Fruit fly (Drosophila melanogaster) whole organism, embryonic: ENCODE results near the gene CG13067.
A peak's percentile ranks its signal among the peaks of the same experiment; 100 is the strongest.

Source experiments
- Blimp-1 ChIP-seq: fragments of 200-800 bp; sonication (Bioruptor generic); optimal IDR thresholded peaks from 3 replicates; lab custom pipeline; 2018; ENCODE audit warnings: missing biosample characterization, missing genetic modification characterization, mild to moderate bottlenecking, moderate library complexity, missing genetic modification reagents
- CG10267 ChIP-seq: fragments of 200-800 bp; sonication (Bioruptor generic); optimal IDR thresholded peaks from 2 replicates; lab custom pipeline; 2018; ENCODE audit warnings: missing biosample characterization, mild to moderate bottlenecking, missing genetic modification characterization, moderate library complexity
- CG11560 ChIP-seq: fragments of 200-800 bp; sonication (Bioruptor generic); IDR thresholded peaks from 3 replicates; pipeline ENCODE4 v1.3.6; 2022; ENCODE audit warnings: missing biosample characterization, missing genetic modification characterization
- CG11695 ChIP-seq: fragments of 200-800 bp; sonication (Bioruptor generic); IDR thresholded peaks from 3 replicates; pipeline ENCODE4 v1.3.6; 2022; ENCODE audit warnings: missing biosample characterization, missing genetic modification characterization
- CG11696 ChIP-seq: fragments of 200-800 bp; sonication (Bioruptor generic); IDR thresholded peaks from 2 replicates; pipeline ENCODE4 v1.3.6; 2022; ENCODE audit warnings: missing biosample characterization, missing genetic modification characterization
- CG12659 ChIP-seq: fragments of 200-800 bp; sonication (Bioruptor generic); optimal IDR thresholded peaks from 3 replicates; lab custom pipeline; 2017; ENCODE audit warnings: mild to moderate bottlenecking, missing biosample characterization, missing genetic modification reagents, missing genetic modification characterization
- CG13424 ChIP-seq: fragments of 200-800 bp; sonication (Bioruptor generic); optimal IDR thresholded peaks from 2 replicates; lab custom pipeline; 2019; ENCODE audit warnings: missing biosample characterization, mild to moderate bottlenecking, missing genetic modification characterization, moderate library complexity
- CG13624 ChIP-seq: fragments of 200-800 bp; sonication (Bioruptor generic); optimal IDR thresholded peaks from 2 replicates; lab custom pipeline; 2016; ENCODE audit warnings: missing biosample characterization, missing genetic modification characterization
- CG14667 ChIP-seq: fragments of 200-800 bp; sonication (Bioruptor generic); IDR thresholded peaks from 2 replicates; pipeline ENCODE4 v1.3.6; 2022; ENCODE audit warnings: missing biosample characterization, missing genetic modification characterization
- CG15269 ChIP-seq: fragments of 200-800 bp; sonication (Bioruptor generic); optimal IDR thresholded peaks from 2 replicates; lab custom pipeline; 2018; ENCODE audit warnings: missing biosample characterization, mild to moderate bottlenecking, missing genetic modification characterization, moderate library complexity
- CG1602 ChIP-seq: fragments of 200-800 bp; sonication (Bioruptor generic); optimal IDR thresholded peaks from 3 replicates; lab custom pipeline; 2016; ENCODE audit warnings: missing biosample characterization, missing genetic modification characterization
- CG18011 ChIP-seq: fragments of 200-800 bp; sonication (Bioruptor generic); optimal IDR thresholded peaks from 2 replicates; lab custom pipeline; 2017; ENCODE audit warnings: missing biosample characterization, missing genetic modification characterization, mild to moderate bottlenecking, moderate library complexity, missing genotype
- CG18764 ChIP-seq: fragments of 200-800 bp; sonication (Bioruptor generic); optimal IDR thresholded peaks from 3 replicates; lab custom pipeline; 2016; ENCODE audit warnings: missing biosample characterization, missing genetic modification characterization
- CG2116 ChIP-seq: fragments of 200-800 bp; sonication (Bioruptor generic); optimal IDR thresholded peaks from 3 replicates; lab custom pipeline; 2018; ENCODE audit warnings: missing biosample characterization, mild to moderate bottlenecking, missing genetic modification characterization
- CG31365 ChIP-seq: fragments of 200-800 bp; sonication (Bioruptor generic); optimal IDR thresholded peaks from 2 replicates; lab custom pipeline; 2018; ENCODE audit warnings: missing biosample characterization, mild to moderate bottlenecking, missing genetic modification characterization
- CG32532 ChIP-seq: fragments of 200-800 bp; sonication (Bioruptor generic); IDR thresholded peaks from 2 replicates; pipeline ENCODE4 v1.3.6; 2022; ENCODE audit warnings: missing biosample characterization, missing genetic modification characterization
- CG33213 ChIP-seq: fragments of 200-800 bp; sonication (Bioruptor generic); optimal IDR thresholded peaks from 3 replicates; lab custom pipeline; 2016; ENCODE audit warnings: missing biosample characterization, missing genetic modification characterization
- CG34422 ChIP-seq: fragments of 200-800 bp; sonication (Bioruptor generic); IDR thresholded peaks from 3 replicates; pipeline ENCODE4 v1.3.6; 2022; ENCODE audit warnings: missing biosample characterization, missing genetic modification characterization
- CG7786 ChIP-seq: fragments of 200-800 bp; sonication (Bioruptor generic); optimal IDR thresholded peaks from 2 replicates; lab custom pipeline; 2016; ENCODE audit warnings: missing biosample characterization, missing genetic modification characterization
- CG8281 ChIP-seq: fragments of 200-800 bp; sonication (Bioruptor generic); optimal IDR thresholded peaks from 2 replicates; lab custom pipeline; 2018; ENCODE audit warnings: missing biosample characterization, mild to moderate bottlenecking, missing genetic modification characterization, moderate library complexity
- CG9932 ChIP-seq: fragments of 200-800 bp; sonication (Bioruptor generic); IDR thresholded peaks from 2 replicates; pipeline ENCODE4 v1.3.6; 2022; ENCODE audit warnings: missing biosample characterization, missing genetic modification characterization
- Dbx ChIP-seq: fragments of 200-800 bp; sonication (Bioruptor generic); IDR thresholded peaks from 3 replicates; pipeline ENCODE4 v1.3.6; 2022; ENCODE audit warnings: missing biosample characterization, missing genetic modification characterization
- Dll ChIP-seq: fragments of 200-800 bp; sonication (Bioruptor generic); IDR thresholded peaks from 4 replicates; pipeline ENCODE4 v1.3.6; 2022; ENCODE audit warnings: missing biosample characterization, missing genetic modification characterization; ENCODE audit not compliant: partially characterized antibody
- HHEX ChIP-seq: fragments of 200-800 bp; sonication (Bioruptor generic); optimal IDR thresholded peaks from 3 replicates; lab custom pipeline; 2017; ENCODE audit warnings: missing biosample characterization, mild to moderate bottlenecking, missing genetic modification characterization, missing genetic modification reagents
- Hr3 ChIP-seq: fragments of 200-800 bp; sonication (Bioruptor generic); optimal IDR thresholded peaks from 3 replicates; lab custom pipeline; 2016; ENCODE audit warnings: missing biosample characterization, missing genetic modification characterization
- Lhr ChIP-seq: fragments of 200-800 bp; sonication (Bioruptor generic); optimal IDR thresholded peaks from 3 replicates; lab custom pipeline; 2017; ENCODE audit warnings: mild to moderate bottlenecking, missing biosample characterization, missing genetic modification reagents, missing genetic modification characterization
- Meics ChIP-seq: fragments of 200-800 bp; sonication (Bioruptor generic); optimal IDR thresholded peaks from 2 replicates; lab custom pipeline; 2017; ENCODE audit warnings: missing biosample characterization, mild to moderate bottlenecking, missing genetic modification characterization
- NfI ChIP-seq: fragments of 200-800 bp; sonication (Bioruptor generic); optimal IDR thresholded peaks from 3 replicates; lab custom pipeline; 2018; ENCODE audit warnings: missing biosample characterization, mild to moderate bottlenecking, missing genetic modification characterization, moderate library complexity
- Oli ChIP-seq: fragments of 200-800 bp; sonication (Bioruptor generic); optimal IDR thresholded peaks from 2 replicates; lab custom pipeline; 2018; ENCODE audit warnings: missing biosample characterization, mild to moderate bottlenecking, missing genetic modification characterization, moderate library complexity
- bbx ChIP-seq: fragments of 200-800 bp; sonication (Bioruptor generic); IDR thresholded peaks from 2 replicates; pipeline ENCODE4 v1.3.6; 2022; ENCODE audit warnings: missing biosample characterization, missing genetic modification characterization; ENCODE audit not compliant: partially characterized antibody
- chif ChIP-seq, 2 experiments: fragments of 200-800 bp; sonication (Bioruptor generic); optimal IDR thresholded peaks; 3 replicates each; lab custom pipeline; 2016; ENCODE audit warnings: missing biosample characterization in 2 of 2, missing genetic modification characterization in 2 of 2
- crc ChIP-seq: fragments of 200-800 bp; sonication (Bioruptor generic); optimal IDR thresholded peaks from 2 replicates; lab custom pipeline; 2016; ENCODE audit warnings: missing biosample characterization, missing genetic modification characterization
- danr ChIP-seq: fragments of 200-800 bp; sonication (Bioruptor generic); IDR thresholded peaks from 2 replicates; pipeline ENCODE4 v1.3.6; 2022; ENCODE audit warnings: missing biosample characterization, missing genetic modification characterization
- fru ChIP-seq: fragments of >200 bp; optimal IDR thresholded peaks from 2 replicates; lab custom pipeline; 2017
- gem ChIP-seq: fragments of 200-800 bp; sonication (Bioruptor generic); optimal IDR thresholded peaks from 2 replicates; lab custom pipeline; 2019; ENCODE audit warnings: missing biosample characterization, mild to moderate bottlenecking, missing genetic modification characterization, moderate library complexity
- hkb ChIP-seq, 2 experiments: fragments of 200-800 bp in 1 of 2; fragments of >200 bp in 1 of 2; sonication (Bioruptor generic) in 1 of 2; IDR thresholded peaks in 1 of 2; optimal IDR thresholded peaks in 1 of 2; 2 replicates each; pipeline versions ENCODE4 v1.3.6 to Lab custom; 2017 to 2022; ENCODE audit warnings: missing biosample characterization in 1 of 2, missing genetic modification characterization in 1 of 2
- lbe ChIP-seq: fragments of 200-800 bp; sonication (Bioruptor generic); optimal IDR thresholded peaks from 2 replicates; lab custom pipeline; 2016; ENCODE audit warnings: missing biosample characterization, mild to moderate bottlenecking, missing genetic modification characterization
- mld ChIP-seq: fragments of 200-800 bp; sonication (Bioruptor generic); IDR thresholded peaks from 3 replicates; pipeline ENCODE4 v1.3.6; 2022; ENCODE audit warnings: missing biosample characterization, missing genetic modification characterization; ENCODE audit not compliant: partially characterized antibody
- onecut ChIP-seq: fragments of 200-800 bp; sonication (Bioruptor generic); IDR thresholded peaks from 2 replicates; pipeline ENCODE4 v1.3.6; 2022; ENCODE audit warnings: missing biosample characterization, missing genetic modification characterization
- pb ChIP-seq: fragments of 200-800 bp; sonication (Bioruptor generic); optimal IDR thresholded peaks from 3 replicates; lab custom pipeline; 2016; ENCODE audit warnings: missing biosample characterization, missing genetic modification characterization
- phol ChIP-seq: fragments of 200-800 bp; sonication (Bioruptor generic); optimal IDR thresholded peaks from 3 replicates; lab custom pipeline; 2018; ENCODE audit warnings: missing biosample characterization, mild to moderate bottlenecking, missing genetic modification characterization, moderate library complexity
- repo ChIP-seq: fragments of 200-800 bp; sonication (Bioruptor generic); optimal IDR thresholded peaks from 2 replicates; lab custom pipeline; 2016; ENCODE audit warnings: missing biosample characterization, missing genetic modification characterization
- ro ChIP-seq: fragments of 200-800 bp; sonication (Bioruptor generic); IDR thresholded peaks from 2 replicates; pipeline ENCODE4 v1.3.6; 2022; ENCODE audit warnings: missing biosample characterization, missing genetic modification characterization
- slbo ChIP-seq: fragments of 200-800 bp; sonication (Bioruptor generic); IDR thresholded peaks from 2 replicates; pipeline ENCODE4 v1.3.6; 2022; ENCODE audit warnings: missing biosample characterization, missing genetic modification characterization
- slou ChIP-seq: fragments of 200-800 bp; sonication (Bioruptor generic); optimal IDR thresholded peaks from 3 replicates; lab custom pipeline; 2016; ENCODE audit warnings: missing biosample characterization, missing genetic modification characterization
- stwl ChIP-seq: fragments of 200-800 bp; sonication (Bioruptor generic); optimal IDR thresholded peaks from 3 replicates; lab custom pipeline; 2018; ENCODE audit warnings: missing biosample characterization, mild to moderate bottlenecking, missing genetic modification characterization, moderate library complexity
- tgo ChIP-seq: fragments of 200-800 bp; sonication (Bioruptor generic); IDR thresholded peaks from 3 replicates; pipeline ENCODE4 v1.3.6; 2022; ENCODE audit warnings: missing biosample characterization, missing genetic modification characterization
- trem ChIP-seq: fragments of 200-800 bp; optimal IDR thresholded peaks from 3 replicates; lab custom pipeline; 2019; ENCODE audit warnings: missing biosample characterization, mild to moderate bottlenecking, missing genetic modification characterization, moderate library complexity
- ttk ChIP-seq: fragments of 200-800 bp; sonication (Bioruptor generic); IDR thresholded peaks from 2 replicates; pipeline ENCODE4 v2.1.2; 2022; ENCODE audit warnings: missing biosample characterization, missing genetic modification characterization
- zfh1 ChIP-seq: fragments of 200-800 bp; sonication (Bioruptor generic); IDR thresholded peaks from 3 replicates; pipeline ENCODE4 v1.3.6; 2022; ENCODE audit warnings: missing biosample characterization, missing genetic modification characterization

CG13067 gene

DNA sequence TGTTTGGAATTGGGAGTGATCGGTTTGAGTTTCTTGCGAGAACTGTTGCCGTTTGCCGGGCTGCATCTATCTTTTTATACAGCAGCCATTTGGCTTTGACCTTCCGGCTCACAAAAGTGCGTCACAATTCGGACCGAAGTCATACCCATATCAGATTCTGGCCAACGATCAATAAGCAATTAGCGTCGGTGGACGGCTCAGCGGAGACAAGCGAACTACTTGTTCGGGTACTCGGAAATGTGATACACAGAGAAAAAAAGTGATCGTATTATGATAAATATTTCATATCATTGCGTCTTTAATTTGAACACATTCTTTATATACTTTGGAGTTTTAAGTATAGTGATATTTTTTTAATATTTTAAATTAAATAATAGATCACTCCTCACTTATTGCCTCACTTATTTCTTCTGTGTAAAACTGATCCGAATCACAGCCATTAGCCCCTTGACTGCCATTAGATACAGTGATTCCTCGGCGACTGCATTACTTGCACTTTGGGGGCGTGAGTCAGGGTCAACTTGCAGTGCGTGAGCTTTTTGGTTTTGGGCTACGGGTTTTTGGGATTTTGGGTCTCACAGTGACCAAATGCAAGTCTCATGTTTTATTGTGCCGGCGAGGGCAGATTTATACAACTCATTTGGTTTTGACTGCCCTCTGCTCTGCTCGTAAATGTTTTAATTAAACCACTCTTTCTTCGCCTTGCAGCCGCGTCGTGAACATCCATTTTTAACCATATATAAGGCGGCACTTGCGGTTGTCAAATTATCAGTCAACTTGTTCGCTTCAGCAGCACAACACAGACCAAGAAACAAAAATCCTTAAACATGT is 35.0 kb downstream of the CG13067 start, which contains the start of the genes CG13043 and CG13063 (continued):
- TF ChIP-seq mld (no peak), Lhr (GFP tag; lab: Kevin White, UChicago) (no peak), fru (lab: Kevin White, UChicago) (no peak), slou (GFP tag; lab: Kevin White, UChicago) (no peak), danr (no peak), repo (GFP tag; lab: Kevin White, UChicago) (no peak), HHEX (GFP tag; lab: Kevin White, UChicago) (no peak), gem (tag; lab: Kevin White, UChicago) (peak; percentile 59), Meics (GFP tag; lab: Kevin White, UChicago) (no peak), onecut (GFP tag; lab: Robert Waterston, UW) (no peak), Oli (tag; lab: Kevin White, UChicago) (peak; percentile 22), phol (tag; lab: Kevin White, UChicago) (no peak), Blimp-1 (peak; percentile 27), bbx (GFP tag; lab: Robert Waterston, UW) (no peak), CG33213 (GFP tag; lab: Kevin White, UChicago) (no peak), slbo (GFP tag; lab: Robert Waterston, UW) (no peak), trem (no peak), CG13424 (tag; lab: Kevin White, UChicago) (peak; percentile 34), CG12659 (no peak), ttk (GFP tag; lab: Robert Waterston, UW) (no peak), NfI (no peak), CG11696 (GFP tag; lab: Robert Waterston, UW) (no peak), CG34422 (GFP tag; lab: Robert Waterston, UW) (no peak), CG2116 (GFP tag; lab: Kevin White, UChicago) (no peak), CG31365 (tag; lab: Kevin White, UChicago) (no peak), ro (GFP tag; lab: Robert Waterston, UW) (no peak), Dbx (no peak), CG14667 (no peak), stwl (no peak), hkb (optimal IDR thresholded peaks at IDR 0.05; lab: Kevin White, UChicago) (no peak), hkb (GFP tag; IDR thresholded peaks at IDR 0.05; lab: Robert Waterston, UW) (0 out of 2 replicates have a peak, but pooled peaks have one; percentile 25), chif (GFP tag; optimal IDR thresholded peaks at IDR 0.05; lab: Kevin White, UChicago) (no peak), tgo (no peak), Dll (GFP tag; lab: Robert Waterston, UW) (no peak), crc (GFP tag; lab: Kevin White, UChicago) (no peak), CG32532 (GFP tag; lab: Robert Waterston, UW) (no peak), CG8281 (tag; lab: Kevin White, UChicago) (no peak), CG1602 (GFP tag; lab: Kevin White, UChicago) (no peak), CG11560 (no peak), CG13624 (no peak), CG7786 (GFP tag; lab: Kevin White, UChicago) (no peak), CG10267 (tag; lab: Kevin White, UChicago) (no peak), zfh1 (no peak), lbe (GFP tag; lab: Kevin White, UChicago) (no peak), CG18764 (GFP tag; lab: Kevin White, UChicago) (no peak), CG15269 (tag; lab: Kevin White, UChicago) (peak; percentile 41), Hr3 (no peak), CG11695 (no peak), pb (no peak), CG18011 (no peak), CG9932 (GFP tag; lab: Robert Waterston, UW) (no peak)
